Worm (Caenorhabditis elegans) whole organism, late embryonic: ENCODE measurements around the gene srh-97.

ENCODE experiments used
- ama-1 ChIP-seq: fragments of 150-350 bp; optimal IDR thresholded peaks from 2 replicates; lab custom pipeline; 2014
- ceh-9 ChIP-seq: sonication (generic microtip); optimal IDR thresholded peaks from 2 replicates; lab custom pipeline; 2016; ENCODE audit warnings: mild to moderate bottlenecking, missing genetic modification characterization, inconsistent platforms, missing compliant biosample characterization
- lin-11 ChIP-seq: fragments of 200-800 bp; sonication (Bioruptor generic); optimal IDR thresholded peaks from 2 replicates; lab custom pipeline; 2018; ENCODE audit warnings: mild to moderate bottlenecking, missing genetic modification characterization, missing compliant biosample characterization
- nhr-11 ChIP-seq: fragments of 150-350 bp; optimal IDR thresholded peaks from 2 replicates; lab custom pipeline; 2014; ENCODE audit warnings: missing biosample characterization, missing genetic modification characterization
- pqm-1 ChIP-seq: sonication (generic microtip); optimal IDR thresholded peaks from 2 replicates; lab custom pipeline; 2016; ENCODE audit warnings: missing genetic modification characterization, missing compliant biosample characterization
- rnt-1 ChIP-seq: sonication (generic microtip); optimal IDR thresholded peaks from 2 replicates; lab custom pipeline; 2016; ENCODE audit warnings: missing genetic modification characterization, missing compliant biosample characterization
- unc-55 ChIP-seq: sonication (generic microtip); optimal IDR thresholded peaks from 2 replicates; lab custom pipeline; 2017; ENCODE audit warnings: missing biosample characterization, missing genetic modification reagents, missing genetic modification characterization

DNA sequence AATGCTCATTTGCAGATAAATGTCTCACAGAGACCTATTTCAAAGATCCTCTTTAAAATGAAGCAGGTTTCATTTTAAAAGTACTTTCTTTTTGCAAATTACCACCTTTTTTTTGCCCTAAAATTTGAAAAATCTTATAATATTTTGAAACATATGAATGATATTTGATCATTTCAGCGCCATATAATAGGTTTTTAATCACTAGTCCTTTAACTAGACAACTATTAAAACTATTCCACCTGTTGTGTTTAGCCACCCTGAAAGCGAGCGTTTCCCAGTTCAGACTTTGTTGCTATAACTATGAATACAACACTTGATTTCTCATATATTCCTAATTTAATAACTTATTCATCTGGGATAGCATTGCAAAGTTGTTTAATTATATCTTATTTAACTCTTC, 25.2 kb upstream of the srh-97 start, which contains the start of gene srz-95:
- no peak for TF ChIP-seq rnt-1 (tag; lab: Kevin White, UChicago)
- no peak for TF ChIP-seq ama-1
- no peak for TF ChIP-seq pqm-1 (tag; lab: Kevin White, UChicago)
- no peak for TF ChIP-seq unc-55 (GFP tag; lab: Kevin White, UChicago)
- no peak for TF ChIP-seq lin-11 (tag; lab: Kevin White, UChicago)
- no peak for TF ChIP-seq nhr-11
- no peak for TF ChIP-seq ceh-9 (tag; lab: Kevin White, UChicago)
